Fruit fly (Drosophila melanogaster) whole organism, embryonic: ENCODE results near the gene Polr2I.

Experiments used
- ATbp ChIP-seq: fragments of 200-800 bp; sonication (Bioruptor generic); optimal IDR thresholded peaks from 2 replicates; lab custom pipeline; 2017; ENCODE audit warnings: missing biosample characterization, mild to moderate bottlenecking, missing genetic modification characterization, missing genetic modification reagents
- Atf6 ChIP-seq: fragments of 200-800 bp; sonication (Bioruptor generic); IDR thresholded peaks from 2 replicates; pipeline ENCODE4 v1.3.6; 2022; ENCODE audit warnings: missing biosample characterization, missing genetic modification characterization
- CG10654 ChIP-seq: fragments of 200-800 bp; sonication (Bioruptor generic); optimal IDR thresholded peaks from 2 replicates; lab custom pipeline; 2016; ENCODE audit warnings: missing biosample characterization, missing genetic modification characterization
- CG10979 ChIP-seq: fragments of 200-800 bp; sonication (Bioruptor generic); optimal IDR thresholded peaks from 2 replicates; lab custom pipeline; 2018; ENCODE audit warnings: missing biosample characterization, mild to moderate bottlenecking, missing genetic modification characterization, moderate library complexity
- CG13424 ChIP-seq: fragments of 200-800 bp; sonication (Bioruptor generic); optimal IDR thresholded peaks from 2 replicates; lab custom pipeline; 2019; ENCODE audit warnings: missing biosample characterization, mild to moderate bottlenecking, missing genetic modification characterization, moderate library complexity
- CG15601 ChIP-seq: fragments of 200-800 bp; sonication (Bioruptor generic); optimal IDR thresholded peaks from 3 replicates; lab custom pipeline; 2019; ENCODE audit warnings: missing biosample characterization, mild to moderate bottlenecking, missing genetic modification characterization, moderate library complexity
- CG1647 ChIP-seq: fragments of 200-800 bp; sonication (Bioruptor generic); optimal IDR thresholded peaks from 3 replicates; lab custom pipeline; 2016; ENCODE audit warnings: missing biosample characterization, missing genetic modification characterization
- CG17186 ChIP-seq: fragments of 200-800 bp; sonication (Bioruptor generic); optimal IDR thresholded peaks from 3 replicates; lab custom pipeline; 2017; ENCODE audit warnings: missing biosample characterization, missing genetic modification reagents, missing genetic modification characterization
- CG17912 ChIP-seq: fragments of 200-800 bp; sonication (Bioruptor generic); optimal IDR thresholded peaks from 2 replicates; lab custom pipeline; 2018; ENCODE audit warnings: missing biosample characterization, mild to moderate bottlenecking, missing genetic modification characterization
- CG18476 ChIP-seq: fragments of 200-800 bp; sonication (Bioruptor generic); optimal IDR thresholded peaks from 2 replicates; lab custom pipeline; 2016; ENCODE audit warnings: missing biosample characterization, mild to moderate bottlenecking, missing genetic modification characterization
- CG32767 ChIP-seq: fragments of 200-800 bp; sonication (Bioruptor generic); IDR thresholded peaks from 2 replicates; pipeline ENCODE4 v1.3.6; 2022; ENCODE audit warnings: missing biosample characterization, missing genetic modification characterization
- CG4424 ChIP-seq: fragments of 200-800 bp; sonication (Bioruptor generic); optimal IDR thresholded peaks from 3 replicates; lab custom pipeline; 2016; ENCODE audit warnings: missing biosample characterization, missing genetic modification characterization
- CG4707 ChIP-seq: fragments of 200-800 bp; sonication (Bioruptor generic); optimal IDR thresholded peaks from 2 replicates; lab custom pipeline; 2018; ENCODE audit warnings: missing biosample characterization, mild to moderate bottlenecking, missing genetic modification characterization, moderate library complexity
- CG4820 ChIP-seq: fragments of 200-800 bp; sonication (Bioruptor generic); optimal IDR thresholded peaks from 3 replicates; lab custom pipeline; 2016; ENCODE audit warnings: missing biosample characterization, missing genetic modification characterization
- CG5953 ChIP-seq: fragments of 200-800 bp; sonication (Bioruptor generic); IDR thresholded peaks from 2 replicates; pipeline ENCODE4 v1.3.6; 2022; ENCODE audit warnings: missing biosample characterization, missing genetic modification characterization
- CG6654 ChIP-seq: fragments of 200-800 bp; sonication (Bioruptor generic); optimal IDR thresholded peaks from 2 replicates; lab custom pipeline; 2017; ENCODE audit warnings: missing biosample characterization, mild to moderate bottlenecking, missing genetic modification characterization
- CG7271 ChIP-seq: fragments of 200-800 bp; sonication (Bioruptor generic); optimal IDR thresholded peaks from 2 replicates; lab custom pipeline; 2018; ENCODE audit warnings: missing biosample characterization, mild to moderate bottlenecking, missing genetic modification characterization, moderate library complexity
- CG8089 ChIP-seq: fragments of 200-800 bp; sonication (Bioruptor generic); optimal IDR thresholded peaks from 3 replicates; lab custom pipeline; 2016; ENCODE audit warnings: missing biosample characterization, missing genetic modification characterization
- CG8765 ChIP-seq: fragments of 200-800 bp; sonication (Bioruptor generic); IDR thresholded peaks from 2 replicates; pipeline ENCODE4 v1.3.6; 2022; ENCODE audit warnings: missing biosample characterization, missing genetic modification characterization
- CG8944 ChIP-seq: fragments of 200-800 bp; sonication (Bioruptor generic); optimal IDR thresholded peaks from 3 replicates; lab custom pipeline; 2016; ENCODE audit warnings: missing biosample characterization, missing genetic modification characterization
- CG9817 ChIP-seq: fragments of 200-800 bp; sonication (Bioruptor generic); optimal IDR thresholded peaks from 2 replicates; lab custom pipeline; 2018; ENCODE audit warnings: missing biosample characterization, mild to moderate bottlenecking, missing genetic modification characterization, moderate library complexity
- CG9932 ChIP-seq: fragments of 200-800 bp; sonication (Bioruptor generic); IDR thresholded peaks from 2 replicates; pipeline ENCODE4 v1.3.6; 2022; ENCODE audit warnings: missing biosample characterization, missing genetic modification characterization
- Dip2 ChIP-seq: fragments of 200-800 bp; sonication (Bioruptor generic); IDR thresholded peaks from 2 replicates; pipeline ENCODE4 v1.3.6; 2022; ENCODE audit warnings: missing biosample characterization, missing genetic modification characterization
- Dip3 ChIP-seq: fragments of 200-800 bp; sonication (Bioruptor generic); optimal IDR thresholded peaks from 3 replicates; lab custom pipeline; 2016; ENCODE audit warnings: missing biosample characterization, missing genetic modification characterization
- HLH54F ChIP-seq: fragments of 200-800 bp; sonication (Bioruptor generic); optimal IDR thresholded peaks from 3 replicates; lab custom pipeline; 2016; ENCODE audit warnings: missing biosample characterization, missing genetic modification characterization
- Hr51 ChIP-seq, 2 experiments: fragments of 200-800 bp; sonication (Bioruptor generic); optimal IDR thresholded peaks; 2 replicates in 1 of 2; 3 replicates in 1 of 2; lab custom pipeline; 2016 to 2018; ENCODE audit warnings: missing biosample characterization in 2 of 2, missing genetic modification characterization in 2 of 2, mild to moderate bottlenecking in 1 of 2, moderate library complexity in 1 of 2
- Hsf ChIP-seq: fragments of 200-800 bp; sonication (Bioruptor generic); optimal IDR thresholded peaks from 3 replicates; lab custom pipeline; 2016; ENCODE audit warnings: missing biosample characterization, missing genetic modification characterization
- Lim3 ChIP-seq: fragments of 200-800 bp; sonication (Bioruptor generic); IDR thresholded peaks from 2 replicates; pipeline ENCODE4 v1.3.6; 2022; ENCODE audit warnings: missing biosample characterization, missing genetic modification characterization
- Mes4 ChIP-seq: fragments of 200-800 bp; sonication (Bioruptor generic); optimal IDR thresholded peaks from 2 replicates; lab custom pipeline; 2016; ENCODE audit warnings: missing biosample characterization, missing genetic modification characterization
- Sox102F ChIP-seq: fragments of 200-800 bp; sonication (Bioruptor generic); optimal IDR thresholded peaks from 2 replicates; lab custom pipeline; 2018; ENCODE audit warnings: missing biosample characterization, mild to moderate bottlenecking, missing genetic modification characterization, moderate library complexity
- bowl ChIP-seq: fragments of 200-800 bp; sonication (Bioruptor generic); IDR thresholded peaks from 2 replicates; pipeline ENCODE4 v1.3.6; 2022; ENCODE audit warnings: missing biosample characterization, missing genetic modification characterization
- cg ChIP-seq: fragments of 200-800 bp; sonication (Bioruptor generic); optimal IDR thresholded peaks from 3 replicates; lab custom pipeline; 2019; ENCODE audit warnings: missing biosample characterization, mild to moderate bottlenecking, missing genetic modification characterization, moderate library complexity
- croc ChIP-seq: fragments of 200-800 bp; sonication (Bioruptor generic); conservative IDR thresholded peaks from 3 replicates; pipeline ENCODE4 v1.3.6; 2022; ENCODE audit warnings: missing biosample characterization, missing genetic modification characterization
- disco-r ChIP-seq: fragments of 200-800 bp; sonication (Bioruptor generic); optimal IDR thresholded peaks from 2 replicates; lab custom pipeline; 2016; ENCODE audit warnings: missing biosample characterization, missing genetic modification characterization
- dmrt11E ChIP-seq: fragments of 200-800 bp; sonication (Bioruptor generic); optimal IDR thresholded peaks from 3 replicates; lab custom pipeline; 2018; ENCODE audit warnings: missing biosample characterization, mild to moderate bottlenecking, missing genetic modification characterization, moderate library complexity
- ham ChIP-seq: fragments of 200-800 bp; sonication (Bioruptor generic); IDR thresholded peaks from 2 replicates; pipeline ENCODE4 v1.3.6; 2022; ENCODE audit warnings: missing biosample characterization, missing genetic modification characterization
- hth ChIP-seq: fragments of >200 bp; optimal IDR thresholded peaks from 2 replicates; lab custom pipeline; 2017; ENCODE audit warnings: inconsistent platforms
- ken ChIP-seq: fragments of 200-800 bp; sonication (Bioruptor generic); IDR thresholded peaks from 3 replicates; pipeline ENCODE4 v1.3.6; 2022; ENCODE audit warnings: missing biosample characterization, missing genetic modification characterization
- klu ChIP-seq: fragments of 200-800 bp; sonication (Bioruptor generic); IDR thresholded peaks from 2 replicates; pipeline ENCODE4 v1.3.6; 2022; ENCODE audit warnings: missing biosample characterization, missing genetic modification characterization
- lbe ChIP-seq: fragments of 200-800 bp; sonication (Bioruptor generic); optimal IDR thresholded peaks from 2 replicates; lab custom pipeline; 2016; ENCODE audit warnings: missing biosample characterization, mild to moderate bottlenecking, missing genetic modification characterization
- lmd ChIP-seq: fragments of 200-800 bp; sonication (Bioruptor generic); IDR thresholded peaks from 2 replicates; pipeline ENCODE4 v1.3.6; 2022; ENCODE audit warnings: missing biosample characterization, missing genetic modification characterization
- nau ChIP-seq: fragments of 200-800 bp; sonication (Bioruptor generic); optimal IDR thresholded peaks from 3 replicates; lab custom pipeline; 2017; ENCODE audit warnings: missing biosample characterization, mild to moderate bottlenecking, missing genetic modification characterization, missing genetic modification reagents
- nmo ChIP-seq: fragments of 200-800 bp; sonication (Bioruptor generic); optimal IDR thresholded peaks from 2 replicates; lab custom pipeline; 2018; ENCODE audit warnings: missing biosample characterization, mild to moderate bottlenecking, missing genetic modification characterization, moderate library complexity
- ro ChIP-seq: fragments of 200-800 bp; sonication (Bioruptor generic); IDR thresholded peaks from 2 replicates; pipeline ENCODE4 v1.3.6; 2022; ENCODE audit warnings: missing biosample characterization, missing genetic modification characterization
- run ChIP-seq: fragments of 200-800 bp; sonication (Bioruptor generic); optimal IDR thresholded peaks from 3 replicates; lab custom pipeline; 2018; ENCODE audit warnings: missing biosample characterization, mild to moderate bottlenecking, missing genetic modification characterization
- sd ChIP-seq: fragments of 200-800 bp; sonication (Bioruptor generic); optimal IDR thresholded peaks from 3 replicates; lab custom pipeline; 2018; ENCODE audit warnings: missing biosample characterization, mild to moderate bottlenecking, missing genetic modification characterization, moderate library complexity
- shn ChIP-seq: fragments of 200-800 bp; sonication (Bioruptor generic); optimal IDR thresholded peaks from 3 replicates; lab custom pipeline; 2016; ENCODE audit warnings: missing biosample characterization, missing genetic modification characterization
- sqz ChIP-seq: fragments of 200-800 bp; sonication (Bioruptor generic); optimal IDR thresholded peaks from 3 replicates; lab custom pipeline; 2018; ENCODE audit warnings: missing biosample characterization, mild to moderate bottlenecking, missing genetic modification characterization
- vvl ChIP-seq: fragments of 200-800 bp; sonication (Bioruptor generic); IDR thresholded peaks from 2 replicates; pipeline ENCODE4 v1.3.6; 2022; ENCODE audit warnings: missing biosample characterization, missing genetic modification characterization
- zfh1 ChIP-seq: fragments of 200-800 bp; sonication (Bioruptor generic); IDR thresholded peaks from 3 replicates; pipeline ENCODE4 v1.3.6; 2022; ENCODE audit warnings: missing biosample characterization, missing genetic modification characterization

Gene Polr2I

DNA sequence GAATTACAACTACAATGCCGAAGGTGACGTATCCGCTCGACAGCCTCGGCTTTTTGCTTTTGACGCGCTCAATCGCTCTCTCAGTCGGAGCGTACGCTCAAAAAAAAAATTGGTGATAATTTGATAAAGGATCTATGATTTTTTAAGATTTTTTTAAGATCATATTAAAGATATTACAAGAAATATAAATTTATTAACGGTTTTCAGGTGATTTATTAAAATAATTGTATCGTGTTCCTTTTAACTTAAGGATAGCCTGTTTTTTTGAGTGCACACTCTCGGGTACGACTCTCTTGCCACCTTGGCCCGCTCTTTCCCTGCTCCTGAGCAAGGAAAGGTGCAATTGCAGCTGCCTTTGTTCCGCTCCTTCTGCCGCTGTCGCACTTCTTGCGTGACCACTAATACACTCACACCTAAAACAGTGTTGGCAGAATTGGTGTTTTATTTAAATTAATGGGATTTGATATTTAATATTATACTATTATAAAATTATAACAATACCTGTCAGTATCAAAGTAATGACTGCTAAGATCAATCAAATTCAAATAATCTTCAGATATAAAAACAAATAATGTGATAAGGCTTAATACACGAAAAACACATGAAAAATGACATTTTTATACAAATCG lies 30.9 kb upstream of the Polr2I start (continued):
- TF ChIP-seq cg, result no peak
- TF ChIP-seq CG8944 (GFP tag; lab: Kevin White, UChicago), result peak; percentile 29
- peak; percentile 89 for TF ChIP-seq CG8765 (GFP tag; lab: Robert Waterston, UW)
- peak; percentile 70 for TF ChIP-seq Hsf (GFP tag; lab: Kevin White, UChicago)
- peak; percentile 73 for TF ChIP-seq croc (GFP tag; lab: Robert Waterston, UW)
- TF ChIP-seq CG6654 (GFP tag; lab: Kevin White, UChicago), result no peak
- no peak for TF ChIP-seq CG17186 (GFP tag; lab: Kevin White, UChicago)
- TF ChIP-seq Mes4 (GFP tag; lab: Kevin White, UChicago), result no peak
- peak; percentile 69 for TF ChIP-seq CG18476 (GFP tag; lab: Kevin White, UChicago)
- TF ChIP-seq CG32767 (GFP tag; lab: Robert Waterston, UW), result peak; percentile 79
- TF ChIP-seq CG10654 (GFP tag; lab: Kevin White, UChicago), result peak; percentile 58
- TF ChIP-seq sqz (GFP tag; lab: Kevin White, UChicago), result no peak
- peak; percentile 49 for TF ChIP-seq CG4707 (GFP tag; lab: Kevin White, UChicago)
- peak; percentile 66 for TF ChIP-seq ATbp
- no peak for TF ChIP-seq CG17912 (GFP tag; lab: Kevin White, UChicago)
- TF ChIP-seq CG9817 (tag; lab: Kevin White, UChicago), result peak; percentile 55
- peak; percentile 91 for TF ChIP-seq dmrt11E
- peak; percentile 71 for TF ChIP-seq Sox102F (GFP tag; lab: Kevin White, UChicago)
- peak; percentile 68; the same call in 1 of the 3 replicates for TF ChIP-seq ken
- peak; percentile 89 for TF ChIP-seq Atf6 (GFP tag; lab: Robert Waterston, UW)
- peak; percentile 85 for TF ChIP-seq CG13424 (tag; lab: Kevin White, UChicago)
- no peak for TF ChIP-seq sd
- peak; percentile 45; the same call in 1 of the 2 replicates for TF ChIP-seq klu (GFP tag; lab: Robert Waterston, UW)
- TF ChIP-seq vvl (GFP tag; lab: Robert Waterston, UW), result peak; percentile 93
- no peak for TF ChIP-seq Lim3 (GFP tag; lab: Robert Waterston, UW)
- TF ChIP-seq ro (GFP tag; lab: Robert Waterston, UW), result 0 out of 2 replicates have a peak, but pooled peaks have one; percentile 12
- TF ChIP-seq CG1647 (GFP tag; lab: Kevin White, UChicago), result no peak
- peak; percentile 79 for TF ChIP-seq CG4424
- TF ChIP-seq CG10979 (tag; lab: Kevin White, UChicago), result peak; percentile 93
- peak; percentile 72 for TF ChIP-seq CG9932 (GFP tag; lab: Robert Waterston, UW)
- no peak for TF ChIP-seq shn
- no peak for TF ChIP-seq hth
- no peak for TF ChIP-seq ham (GFP tag; lab: Robert Waterston, UW)
- TF ChIP-seq Hr51 (GFP tag; optimal IDR thresholded peaks at IDR 0.05; lab: Kevin White, UChicago), result peak in 1 of 2 experiments; percentile 79
- peak; percentile 76 for TF ChIP-seq CG5953 (GFP tag; lab: Robert Waterston, UW)
- TF ChIP-seq disco-r (GFP tag; lab: Kevin White, UChicago), result no peak
- no peak for TF ChIP-seq CG8089 (GFP tag; lab: Kevin White, UChicago)
- no peak for TF ChIP-seq Dip3 (GFP tag; lab: Kevin White, UChicago)
- TF ChIP-seq lmd (GFP tag; lab: Robert Waterston, UW), result peak; percentile 74; the same call in 1 of the 2 replicates
- TF ChIP-seq CG7271 (tag; lab: Kevin White, UChicago), result peak; percentile 91
- TF ChIP-seq bowl (GFP tag; lab: Robert Waterston, UW), result peak; percentile 61; the same call in 1 of the 2 replicates
- TF ChIP-seq HLH54F (GFP tag; lab: Kevin White, UChicago), result peak; percentile 36
- TF ChIP-seq nau (GFP tag; lab: Kevin White, UChicago), result no peak
- TF ChIP-seq CG15601 (tag; lab: Kevin White, UChicago), result no peak
- peak; percentile 41 for TF ChIP-seq run (tag; lab: Kevin White, UChicago)
- TF ChIP-seq zfh1 (GFP tag; lab: Robert Waterston, UW), result peak; percentile 90
- peak; percentile 94 for TF ChIP-seq lbe
- TF ChIP-seq Dip2 (GFP tag; lab: Robert Waterston, UW), result no peak
- TF ChIP-seq nmo, result peak; percentile 75
- peak; percentile 61 for TF ChIP-seq CG4820 (GFP tag; lab: Kevin White, UChicago)
